Worm (Caenorhabditis elegans) whole organism, young adult: Measurements from ENCODE around the gene C27B7.5.

ENCODE experiments used
- B0336.3 ChIP-seq: fragments of 200-800 bp; sonication (Bioruptor generic); IDR thresholded peaks from 2 replicates; pipeline ENCODE4 v1.3.6; 2022; ENCODE audit warnings: missing genetic modification characterization, missing compliant biosample characterization
- F57C9.4 ChIP-seq: sonication (generic microtip); optimal IDR thresholded peaks from 2 replicates; lab custom pipeline; 2017; ENCODE audit warnings: mild to moderate bottlenecking, missing genetic modification characterization, missing compliant biosample characterization
- T26A5.8 ChIP-seq: sonication (generic microtip); optimal IDR thresholded peaks from 2 replicates; lab custom pipeline; 2016; ENCODE audit warnings: missing genetic modification characterization, missing compliant biosample characterization
- ccch-3 ChIP-seq: fragments of 200-800 bp; sonication (Bioruptor generic); optimal IDR thresholded peaks from 2 replicates; lab custom pipeline; 2018; ENCODE audit warnings: mild to moderate bottlenecking, missing genetic modification characterization, missing compliant biosample characterization
- ceh-58 ChIP-seq: fragments of 200-800 bp; sonication (Bioruptor generic); IDR thresholded peaks from 2 replicates; pipeline ENCODE4 v1.3.6; 2022; ENCODE audit warnings: missing genetic modification characterization, missing compliant biosample characterization
- ets-4 ChIP-seq: fragments of 200-800 bp; sonication (Bioruptor generic); optimal IDR thresholded peaks from 2 replicates; lab custom pipeline; 2018; ENCODE audit warnings: mild to moderate bottlenecking, missing genetic modification characterization, missing compliant biosample characterization
- lir-1 ChIP-seq: fragments of 200-800 bp; sonication (Bioruptor generic); conservative IDR thresholded peaks from 2 replicates; pipeline ENCODE4 v1.3.6; 2022; ENCODE audit warnings: missing genetic modification reagents, missing genetic modification characterization, missing compliant biosample characterization
- lsl-1 ChIP-seq: fragments of 200-800 bp; sonication (Bioruptor generic); optimal IDR thresholded peaks from 2 replicates; lab custom pipeline; 2018; ENCODE audit warnings: mild to moderate bottlenecking, missing genetic modification characterization, moderate library complexity, missing compliant biosample characterization
- pha-4 ChIP-seq: fragments of 150-350 bp; sonication (generic microtip); optimal IDR thresholded peaks from 2 replicates; lab custom pipeline; 2014; ENCODE audit warnings: missing biosample characterization, missing genetic modification reagents, missing genetic modification characterization

DNA sequence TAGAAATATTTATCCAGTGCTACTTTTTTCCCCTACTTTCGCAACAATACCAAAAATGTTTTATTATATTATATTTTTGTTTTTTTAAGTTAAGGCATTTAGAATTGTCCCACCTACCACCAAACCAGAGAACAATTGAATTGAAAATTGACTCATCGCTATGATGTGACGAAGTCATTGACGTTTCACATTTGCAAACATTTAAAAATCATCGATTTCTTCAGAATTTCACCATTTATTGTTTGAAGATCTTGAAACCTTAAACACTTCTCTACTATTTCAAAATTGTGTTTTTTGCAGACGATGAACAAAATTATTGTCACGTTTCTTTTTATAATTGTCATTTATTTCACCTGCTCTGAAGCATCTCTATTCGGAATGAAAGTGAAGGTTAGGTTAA is 20.3 kb upstream of the C27B7.5 start, which contains the start of gene C09G9.8:
- TF ChIP-seq ccch-3 (GFP tag; lab: Kevin White, UChicago) = no peak
- TF ChIP-seq T26A5.8 (tag; lab: Kevin White, UChicago) = no peak
- no peak for TF ChIP-seq F57C9.4
- no peak for TF ChIP-seq pha-4 (tag; lab: Kevin White, UChicago)
- no peak for TF ChIP-seq B0336.3 (GFP tag; lab: Robert Waterston, UW)
- no peak for TF ChIP-seq ceh-58 (GFP tag; lab: Robert Waterston, UW)
- no peak for TF ChIP-seq lir-1
- TF ChIP-seq ets-4 = no peak
- no peak for TF ChIP-seq lsl-1 (GFP tag; lab: Kevin White, UChicago)
